Worm (Caenorhabditis elegans) whole organism, L3 larva: Measurements from ENCODE around the gene hlh-6.
A peak's percentile ranks its signal among the peaks of the same experiment; 100 is the strongest.

Experiments
- R02D3.7 ChIP-seq: fragments of 150-350 bp; optimal IDR thresholded peaks from 2 replicates; lab custom pipeline; 2014; ENCODE audit warnings: missing biosample characterization, missing genetic modification characterization
- ZK546.5 ChIP-seq: sonication (generic microtip); optimal IDR thresholded peaks from 2 replicates; lab custom pipeline; 2017; ENCODE audit warnings: missing biosample characterization, missing genetic modification characterization
- ama-1 ChIP-seq: fragments of 150-350 bp; optimal IDR thresholded peaks from 2 replicates; lab custom pipeline; 2018
- ceh-28 ChIP-seq: fragments of 150-350 bp; optimal IDR thresholded peaks from 2 replicates; lab custom pipeline; 2014; ENCODE audit warnings: missing biosample characterization, missing genetic modification reagents, missing genetic modification characterization
- daf-12 ChIP-seq: fragments of 150-350 bp; optimal IDR thresholded peaks from 2 replicates; lab custom pipeline; 2014; ENCODE audit warnings: missing biosample characterization, missing genetic modification reagents, missing genetic modification characterization
- egl-27 ChIP-seq: sonication (generic microtip); optimal IDR thresholded peaks from 4 replicates; lab custom pipeline; 2017; ENCODE audit warnings: missing biosample characterization, missing genetic modification reagents, missing genetic modification characterization
- elt-1 ChIP-seq: fragments of 150-350 bp; optimal IDR thresholded peaks from 2 replicates; lab custom pipeline; 2014; ENCODE audit warnings: missing biosample characterization, missing genetic modification characterization
- elt-2 ChIP-seq: sonication (generic microtip); optimal IDR thresholded peaks from 2 replicates; lab custom pipeline; 2016; ENCODE audit warnings: missing genetic modification reagents, mild to moderate bottlenecking, missing genetic modification characterization, missing compliant biosample characterization
- elt-3 ChIP-seq, 3 experiments: fragments of 150-350 bp in 1 of 3; sonication (generic microtip) in 2 of 3; optimal IDR thresholded peaks; 2 replicates in 2 of 3; 4 replicates in 1 of 3; lab custom pipeline; 2014 to 2017; ENCODE audit warnings: missing biosample characterization in 3 of 3, missing genetic modification characterization in 3 of 3
- eor-1 ChIP-seq, 2 experiments: fragments of 150-350 bp; optimal IDR thresholded peaks; 2 replicates each; lab custom pipeline; 2014 to 2018; ENCODE audit warnings: missing biosample characterization in 2 of 2, missing genetic modification characterization in 2 of 2
- fkh-10 ChIP-seq: sonication (generic microtip); optimal IDR thresholded peaks from 2 replicates; lab custom pipeline; 2017; ENCODE audit warnings: missing biosample characterization, missing genetic modification reagents, missing genetic modification characterization
- fkh-2 ChIP-seq: fragments of 150-350 bp; optimal IDR thresholded peaks from 2 replicates; lab custom pipeline; 2014; ENCODE audit warnings: missing biosample characterization, missing genetic modification reagents, missing genetic modification characterization
- fos-1 ChIP-seq: fragments of 150-350 bp; optimal IDR thresholded peaks from 2 replicates; lab custom pipeline; 2014; ENCODE audit warnings: missing biosample characterization, missing genetic modification characterization
- hmg-11 ChIP-seq: sonication (generic microtip); optimal IDR thresholded peaks from 2 replicates; lab custom pipeline; 2016; ENCODE audit warnings: missing genetic modification characterization, missing compliant biosample characterization
- jun-1 ChIP-seq: fragments of 150-350 bp; optimal IDR thresholded peaks from 2 replicates; lab custom pipeline; 2014; ENCODE audit warnings: missing biosample characterization, missing genetic modification reagents, missing genetic modification characterization
- lin-15B ChIP-seq: fragments of 150-350 bp; optimal IDR thresholded peaks from 2 replicates; lab custom pipeline; 2014; ENCODE audit warnings: missing biosample characterization, missing genetic modification characterization
- mdl-1 ChIP-seq: fragments of 150-350 bp; optimal IDR thresholded peaks from 2 replicates; lab custom pipeline; 2014; ENCODE audit warnings: missing biosample characterization, missing genetic modification characterization
- nfya-1 ChIP-seq: sonication (generic microtip); optimal IDR thresholded peaks from 2 replicates; lab custom pipeline; 2017; ENCODE audit warnings: missing genetic modification characterization, mild to moderate bottlenecking, missing compliant biosample characterization, antibody characterized with exemption, moderate library complexity; ENCODE audit not compliant: insufficient read depth
- nhr-11 ChIP-seq: fragments of 150-350 bp; optimal IDR thresholded peaks from 2 replicates; lab custom pipeline; 2014; ENCODE audit warnings: missing biosample characterization, missing genetic modification characterization
- nhr-12 ChIP-seq: fragments of 150-350 bp; optimal IDR thresholded peaks from 2 replicates; lab custom pipeline; 2014; ENCODE audit warnings: missing biosample characterization, missing genetic modification characterization
- nhr-23 ChIP-seq: fragments of 150-350 bp; optimal IDR thresholded peaks from 2 replicates; lab custom pipeline; 2014; ENCODE audit warnings: missing biosample characterization, missing genetic modification reagents, missing genetic modification characterization
- nhr-237 ChIP-seq: fragments of 150-350 bp; optimal IDR thresholded peaks from 2 replicates; lab custom pipeline; 2014; ENCODE audit warnings: missing biosample characterization, missing genetic modification characterization
- nhr-25 ChIP-seq: sonication (generic microtip); optimal IDR thresholded peaks from 2 replicates; lab custom pipeline; 2017; ENCODE audit warnings: missing biosample characterization, missing genetic modification characterization
- nhr-28 ChIP-seq: fragments of 150-350 bp; optimal IDR thresholded peaks from 2 replicates; lab custom pipeline; 2014; ENCODE audit warnings: missing biosample characterization, missing genetic modification characterization
- nhr-43 ChIP-seq: sonication (generic microtip); optimal IDR thresholded peaks from 2 replicates; lab custom pipeline; 2016; ENCODE audit warnings: mild to moderate bottlenecking, missing genetic modification characterization, missing compliant biosample characterization; ENCODE audit not compliant: poor library complexity, severe bottlenecking
- pha-4 ChIP-seq: fragments of 150-350 bp; optimal IDR thresholded peaks from 2 replicates; lab custom pipeline; 2014; ENCODE audit warnings: missing biosample characterization, missing genetic modification reagents, missing genetic modification characterization
- pqm-1 ChIP-seq: fragments of 150-350 bp; optimal IDR thresholded peaks from 2 replicates; lab custom pipeline; 2017; ENCODE audit warnings: missing biosample characterization, missing genetic modification characterization, inconsistent platforms
- sea-2 ChIP-seq: fragments of 150-350 bp; sonication (generic microtip); optimal IDR thresholded peaks from 4 replicates; lab custom pipeline; 2014; ENCODE audit warnings: missing biosample characterization, missing genetic modification reagents, missing genetic modification characterization
- snpc-4 ChIP-seq: fragments of 150-350 bp; optimal IDR thresholded peaks from 2 replicates; lab custom pipeline; 2014; ENCODE audit warnings: missing biosample characterization, missing genetic modification characterization
- tbx-2 ChIP-seq: sonication (generic microtip); optimal IDR thresholded peaks from 2 replicates; lab custom pipeline; 2016; ENCODE audit warnings: mild to moderate bottlenecking, missing genetic modification characterization, missing compliant biosample characterization
- unc-39 ChIP-seq: sonication (generic microtip); optimal IDR thresholded peaks from 4 replicates; lab custom pipeline; 2017; ENCODE audit warnings: missing biosample characterization, missing genetic modification characterization
- unc-62 ChIP-seq: fragments of 150-350 bp; sonication (generic microtip); optimal IDR thresholded peaks from 4 replicates; lab custom pipeline; 2014; ENCODE audit warnings: missing biosample characterization, missing genetic modification reagents, missing genetic modification characterization
- ztf-11 ChIP-seq: fragments of 150-350 bp; optimal IDR thresholded peaks from 2 replicates; lab custom pipeline; 2014; ENCODE audit warnings: missing biosample characterization, missing genetic modification characterization
- ztf-4 ChIP-seq: fragments of 150-350 bp; optimal IDR thresholded peaks from 2 replicates; lab custom pipeline; 2014; ENCODE audit warnings: missing biosample characterization, missing genetic modification characterization

Gene hlh-6

DNA sequence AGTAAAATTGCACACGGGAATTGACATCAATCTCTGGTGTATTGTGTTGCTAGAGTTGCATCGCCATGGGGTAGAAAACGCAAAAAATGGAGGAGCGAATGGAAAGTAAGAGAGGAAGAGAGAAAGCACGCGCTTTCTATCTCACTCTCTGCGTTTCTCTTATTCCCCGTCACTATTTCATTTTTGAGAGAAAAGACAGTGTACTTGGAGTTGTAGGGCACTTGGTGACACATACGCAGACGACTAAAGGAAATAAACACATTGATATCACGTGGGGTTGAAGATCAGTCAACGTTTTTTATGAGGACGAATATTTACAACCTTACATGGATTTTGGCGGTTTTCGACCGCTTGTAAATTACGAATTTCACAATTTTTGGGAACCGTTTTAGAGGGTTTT, 11.2 kb downstream of the hlh-6 start (continued):
- TF ChIP-seq egl-27 (tag; lab: Kevin White, UChicago) (peak; percentile 41), R02D3.7 (tag; lab: Kevin White, UChicago) (peak; percentile 52), elt-1 (tag; lab: Kevin White, UChicago) (peak; percentile 73), unc-62 (GFP tag; lab: Kevin White, UChicago) (peak; percentile 91), nhr-12 (tag; lab: Kevin White, UChicago) (no peak), fkh-2 (peak; percentile 88), ZK546.5 (tag; lab: Kevin White, UChicago) (no peak), ztf-11 (tag; lab: Kevin White, UChicago) (no peak), nhr-25 (tag; lab: Kevin White, UChicago) (peak; percentile 97), nhr-11 (tag; lab: Kevin White, UChicago) (peak; percentile 98), nhr-28 (tag; lab: Kevin White, UChicago) (no peak), ceh-28 (tag; lab: Kevin White, UChicago) (peak; percentile 81), nhr-23 (tag; lab: Kevin White, UChicago) (peak; percentile 96), jun-1 (peak; percentile 97), elt-2 (tag; lab: Kevin White, UChicago) (peak; percentile 91), lin-15B (tag; lab: Kevin White, UChicago) (peak; percentile 63), fkh-10 (no peak)

DNA sequence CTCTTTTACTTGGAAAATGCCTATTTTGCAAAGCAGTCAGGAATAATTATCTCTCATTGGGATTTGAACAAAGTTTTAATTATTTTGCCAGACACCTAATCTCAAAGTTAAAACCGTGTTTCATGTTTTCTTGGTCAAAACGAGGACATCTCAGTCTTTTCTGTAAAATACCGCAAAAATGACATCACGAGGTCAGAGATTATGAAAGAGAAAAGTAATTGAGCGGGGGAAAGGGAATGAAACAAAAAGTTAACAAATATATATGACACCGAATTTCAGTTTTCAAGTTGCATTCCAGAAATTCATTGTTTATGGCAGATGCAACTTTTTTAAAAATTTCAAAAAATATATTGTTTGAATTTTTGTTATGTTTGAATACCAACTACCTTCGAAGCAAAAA, 12.1 kb downstream of the hlh-6 start:
- TF ChIP-seq nhr-43 (tag; lab: Kevin White, UChicago) (no peak), ztf-11 (tag; lab: Kevin White, UChicago) (no peak), eor-1 (tag; optimal IDR thresholded peaks at IDR 0.05; lab: Kevin White, UChicago) (no peak), nhr-23 (tag; lab: Kevin White, UChicago) (peak; percentile 44), nhr-237 (no peak), nhr-28 (tag; lab: Kevin White, UChicago) (no peak), ama-1 (lab: Kevin White, UChicago) (peak; percentile 12), nhr-25 (tag; lab: Kevin White, UChicago) (no peak), sea-2 (GFP tag; lab: Kevin White, UChicago) (no peak), nhr-12 (tag; lab: Kevin White, UChicago) (no peak), nfya-1 (tag; lab: Kevin White, UChicago) (no peak), pqm-1 (no peak), lin-15B (tag; lab: Kevin White, UChicago) (no peak), elt-3 (tag; optimal IDR thresholded peaks at IDR 0.05; lab: Kevin White, UChicago) (no peak), hmg-11 (tag; lab: Kevin White, UChicago) (no peak), fos-1 (tag; lab: Kevin White, UChicago) (no peak), fkh-2 (no peak), pha-4 (tag; lab: Kevin White, UChicago) (no peak), mdl-1 (tag; lab: Kevin White, UChicago) (no peak), nhr-11 (tag; lab: Kevin White, UChicago) (peak; percentile 34), tbx-2 (tag; lab: Kevin White, UChicago) (no peak)

DNA sequence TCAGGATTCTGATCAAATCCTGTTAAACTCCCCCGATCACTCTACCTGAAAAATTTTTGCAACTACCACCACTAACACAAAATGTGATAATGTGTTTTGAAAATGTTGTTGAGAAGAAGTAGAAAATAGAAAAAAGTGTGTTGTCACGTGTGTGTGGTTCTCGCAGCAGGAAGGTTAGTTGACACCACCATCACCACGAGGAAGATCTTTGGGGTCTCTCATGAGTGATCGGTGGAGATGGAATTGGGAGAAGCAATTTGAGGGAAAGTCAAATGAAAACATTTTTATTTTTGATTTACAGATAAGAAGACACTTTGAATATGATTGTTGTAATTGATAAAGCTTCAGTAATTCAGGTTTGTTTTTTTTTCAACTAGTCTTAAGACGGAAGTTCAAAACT, 12.9 kb downstream of the hlh-6 start:
- peak; percentile 79 for TF ChIP-seq nhr-11 (tag; lab: Kevin White, UChicago)
- no peak for TF ChIP-seq R02D3.7 (tag; lab: Kevin White, UChicago)
- TF ChIP-seq nhr-23 (tag; lab: Kevin White, UChicago), result peak; percentile 77
- no peak for TF ChIP-seq ztf-4 (tag; lab: Kevin White, UChicago)
- peak; percentile 16 for TF ChIP-seq pha-4 (tag; lab: Kevin White, UChicago)
- TF ChIP-seq hmg-11 (tag; lab: Kevin White, UChicago), result no peak
- TF ChIP-seq daf-12 (tag; lab: Kevin White, UChicago), result no peak
- TF ChIP-seq elt-2 (tag; lab: Kevin White, UChicago), result peak; percentile 53
- no peak for TF ChIP-seq snpc-4 (tag; lab: Kevin White, UChicago)
- TF ChIP-seq ceh-28 (tag; lab: Kevin White, UChicago), result no peak
- TF ChIP-seq tbx-2 (tag; lab: Kevin White, UChicago), result no peak
- TF ChIP-seq nhr-43 (tag; lab: Kevin White, UChicago), result peak; percentile 68
- TF ChIP-seq pqm-1, result peak; percentile 45
- TF ChIP-seq ama-1 (lab: Kevin White, UChicago), result peak; percentile 77
- no peak for TF ChIP-seq fkh-2
- no peak for TF ChIP-seq lin-15B (tag; lab: Kevin White, UChicago)
- TF ChIP-seq unc-62 (GFP tag; lab: Kevin White, UChicago), result no peak
- TF ChIP-seq unc-39, result no peak
- TF ChIP-seq nhr-25 (tag; lab: Kevin White, UChicago), result peak; percentile 69
- TF ChIP-seq mdl-1 (tag; lab: Kevin White, UChicago), result peak; percentile 40
- no peak for TF ChIP-seq egl-27 (tag; lab: Kevin White, UChicago)
- peak; percentile 83 for TF ChIP-seq elt-1 (tag; lab: Kevin White, UChicago)
- TF ChIP-seq nfya-1 (tag; lab: Kevin White, UChicago), result peak; percentile 26
- TF ChIP-seq jun-1, result peak; percentile 41
- TF ChIP-seq, all 47 proteins: peak for 12
